Worm (Caenorhabditis elegans) whole organism, L1 larva: ENCODE data around the gene F16B12.4.

Source experiments
- ceh-82 ChIP-seq, 3 experiments: fragments of 150-350 bp in 1 of 3; sonication (generic microtip) in 2 of 3; optimal IDR thresholded peaks; 2 replicates each; lab custom pipeline; 2014 to 2017; ENCODE audit warnings: missing biosample characterization in 3 of 3, missing genetic modification characterization in 3 of 3
- irx-1 ChIP-seq: sonication (generic microtip); optimal IDR thresholded peaks from 2 replicates; lab custom pipeline; 2016; ENCODE audit warnings: missing genetic modification characterization, missing compliant biosample characterization
- lin-13 ChIP-seq: fragments of 150-350 bp; optimal IDR thresholded peaks from 2 replicates; lab custom pipeline; 2014; ENCODE audit warnings: missing biosample characterization, missing genetic modification reagents, missing genetic modification characterization
- lin-15B ChIP-seq: fragments of 150-350 bp; sonication (generic microtip); optimal IDR thresholded peaks from 3 replicates; lab custom pipeline; 2014; ENCODE audit warnings: missing biosample characterization, missing genetic modification characterization
- mdl-1 ChIP-seq, 2 experiments: fragments of 150-350 bp; optimal IDR thresholded peaks; 2 replicates each; lab custom pipeline; 2014 to 2017; ENCODE audit warnings: missing biosample characterization in 2 of 2, missing genetic modification characterization in 2 of 2, inconsistent platforms in 1 of 2
- nhr-28 ChIP-seq: fragments of 150-350 bp; optimal IDR thresholded peaks from 2 replicates; lab custom pipeline; 2014; ENCODE audit warnings: missing biosample characterization, missing genetic modification characterization
- nhr-84 ChIP-seq: sonication (generic microtip); optimal IDR thresholded peaks from 2 replicates; lab custom pipeline; 2017; ENCODE audit warnings: missing biosample characterization, missing genetic modification characterization
- nhr-90 ChIP-seq: sonication (generic microtip); optimal IDR thresholded peaks from 2 replicates; lab custom pipeline; 2016; ENCODE audit warnings: mild to moderate bottlenecking, missing genetic modification characterization, missing compliant biosample characterization; ENCODE audit not compliant: poor library complexity
- rnt-1 ChIP-seq: sonication (generic microtip); optimal IDR thresholded peaks from 2 replicates; lab custom pipeline; 2016; ENCODE audit warnings: mild to moderate bottlenecking, missing genetic modification characterization, moderate library complexity, missing compliant biosample characterization
- skn-1 ChIP-seq: fragments of 150-350 bp; optimal IDR thresholded peaks from 2 replicates; lab custom pipeline; 2014; ENCODE audit warnings: missing biosample characterization, missing genetic modification characterization
- ztf-11 ChIP-seq, 2 experiments: sonication (generic microtip); optimal IDR thresholded peaks; 2 replicates each; lab custom pipeline; 2016 to 2017; ENCODE audit warnings: missing genetic modification characterization in 2 of 2, missing biosample characterization in 1 of 2, missing compliant biosample characterization in 1 of 2

DNA sequence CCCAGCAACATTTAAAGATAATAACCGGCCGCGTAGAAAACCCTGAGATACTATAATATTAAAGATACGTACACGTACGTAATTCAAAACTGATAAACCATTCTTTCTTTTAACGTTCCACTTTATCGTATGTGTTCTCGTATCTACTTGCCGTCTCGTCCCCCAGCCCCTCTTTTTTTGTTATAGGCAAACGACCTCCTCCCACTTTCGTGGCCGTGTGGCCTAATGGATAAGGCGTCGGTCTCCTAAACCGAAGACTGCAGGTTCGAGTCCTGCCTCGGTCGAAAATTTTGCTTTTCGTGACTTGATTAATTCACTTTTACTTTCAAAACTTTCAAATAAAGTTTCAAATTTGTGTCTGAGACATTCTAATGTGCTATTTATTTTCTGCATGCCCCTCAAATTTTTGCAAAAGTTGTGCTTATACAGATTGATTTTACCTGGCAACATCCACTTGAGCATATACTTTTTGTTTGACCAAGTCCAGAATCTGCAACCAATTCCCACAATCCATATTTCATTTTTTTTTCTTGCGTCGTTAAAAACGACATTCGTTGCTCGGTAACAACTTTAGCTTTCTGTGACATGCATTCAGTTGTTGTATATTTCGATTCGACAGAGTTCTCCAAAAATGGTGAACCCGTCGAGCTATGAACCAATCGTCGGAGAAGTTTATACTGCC lies 17.2 kb upstream of the F16B12.4 start, which contains the start of gene F28H6.7:
- TF ChIP-seq nhr-90 (peak; percentile 51), mdl-1 (tag; optimal IDR thresholded peaks at IDR 0.05; lab: Kevin White, UChicago) (peak in 1 of 2 experiments; percentile 16), ceh-82 (tag; optimal IDR thresholded peaks at IDR 0.05; lab: Kevin White, UChicago) (no peak), nhr-28 (tag; lab: Kevin White, UChicago) (no peak), rnt-1 (tag; lab: Kevin White, UChicago) (peak; percentile 39), nhr-84 (tag; lab: Kevin White, UChicago) (no peak), ztf-11 (tag; optimal IDR thresholded peaks at IDR 0.05; lab: Kevin White, UChicago) (peak in 1 of 2 experiments; percentile 8), irx-1 (no peak), lin-13 (GFP tag; lab: Kevin White, UChicago) (no peak), skn-1 (tag; lab: Kevin White, UChicago) (no peak), lin-15B (tag; lab: Kevin White, UChicago) (no peak)
